Worm (Caenorhabditis elegans): Measurements from ENCODE around the gene mpc-1.

DNA sequence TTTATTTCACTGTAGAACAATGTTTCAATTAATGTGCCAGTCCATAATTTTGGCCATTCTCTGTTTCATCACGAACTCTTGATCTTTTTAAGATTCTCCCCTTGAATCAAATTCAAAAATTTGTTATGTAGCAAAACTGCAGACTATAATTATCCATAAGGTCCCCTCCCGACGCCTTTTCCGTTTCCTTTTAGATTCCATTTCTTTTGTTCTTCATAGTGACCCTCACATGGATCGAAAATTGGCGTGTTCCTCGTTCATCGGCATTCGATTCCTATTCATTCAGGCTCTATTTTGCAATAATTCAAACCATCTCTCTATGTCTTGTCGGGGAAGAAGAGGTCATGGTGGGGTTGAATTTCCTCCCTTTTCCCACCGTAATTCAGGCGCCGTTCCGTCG lies 31.2 kb downstream of the mpc-1 start:
- TF ChIP-seq ref-1 (GFP tag; conservative IDR thresholded peaks at IDR 0.05): no peak
- TF ChIP-seq T22C8.4 (GFP tag; IDR thresholded peaks at IDR 0.05): no peak
- no peak for TF ChIP-seq tab-1 (GFP tag; IDR thresholded peaks at IDR 0.05)
- TF ChIP-seq cog-1 (tag; optimal IDR thresholded peaks at IDR 0.05): no peak
- TF ChIP-seq med-1 (GFP tag; optimal IDR thresholded peaks at IDR 0.05; ENCODE audit: insufficient read depth): no peak
- no peak for TF ChIP-seq ztf-23 (GFP tag; IDR thresholded peaks at IDR 0.05)
